Fruit fly (Drosophila melanogaster) whole organism, pupa: Measurements from ENCODE around the gene CG4615.

Experiments
- CG9948 ChIP-seq: fragments of 200-800 bp; sonication (Bioruptor generic); optimal IDR thresholded peaks from 2 replicates; lab custom pipeline; 2018; ENCODE audit warnings: missing biosample characterization, mild to moderate bottlenecking, missing genetic modification characterization, moderate library complexity
- EcR ChIP-seq: fragments of 200-800 bp; sonication (Bioruptor generic); optimal IDR thresholded peaks from 3 replicates; lab custom pipeline; 2019; ENCODE audit warnings: missing biosample characterization, missing genetic modification characterization, mild to moderate bottlenecking, moderate library complexity, missing genetic modification reagents

- TF ChIP-seq CG9948 (tag; lab: Kevin White, UChicago): no peak
- no peak for TF ChIP-seq EcR
Observed at dm6 chrX:7094169-7094568, 7.9 kb downstream of the CG4615 start.
